Worm (Caenorhabditis elegans) whole organism, early embryonic: ENCODE results near the gene str-264.

Experiments used
- B0310.2 ChIP-seq: sonication (generic microtip); optimal IDR thresholded peaks from 2 replicates; lab custom pipeline; 2016; ENCODE audit warnings: mild to moderate bottlenecking, missing genetic modification characterization, missing compliant biosample characterization
- F13C5.2 ChIP-seq: sonication (generic microtip); optimal IDR thresholded peaks from 2 replicates; lab custom pipeline; 2017; ENCODE audit warnings: mild to moderate bottlenecking, missing genetic modification characterization, inconsistent platforms, missing compliant biosample characterization
- aly-1 ChIP-seq: sonication (generic microtip); optimal IDR thresholded peaks from 2 replicates; lab custom pipeline; 2016; ENCODE audit warnings: missing genetic modification characterization, missing compliant biosample characterization
- ama-1 ChIP-seq: fragments of 150-350 bp; optimal IDR thresholded peaks from 2 replicates; lab custom pipeline; 2014
- ceh-13 ChIP-seq: fragments of 200-800 bp; sonication (Bioruptor generic); optimal IDR thresholded peaks from 2 replicates; lab custom pipeline; 2018; ENCODE audit warnings: mild to moderate bottlenecking, missing genetic modification characterization, missing compliant biosample characterization
- ceh-36 ChIP-seq: sonication (generic microtip); optimal IDR thresholded peaks from 2 replicates; lab custom pipeline; 2016; ENCODE audit warnings: missing genetic modification characterization, inconsistent platforms, missing compliant biosample characterization
- ets-7 ChIP-seq: sonication (generic microtip); optimal IDR thresholded peaks from 2 replicates; lab custom pipeline; 2016; ENCODE audit warnings: missing genotype, missing genetic modification characterization, missing compliant biosample characterization
- flt-1 ChIP-seq: fragments of 200-800 bp; sonication (Bioruptor generic); IDR thresholded peaks from 2 replicates; pipeline ENCODE4 v1.3.6; 2022; ENCODE audit warnings: missing genetic modification characterization, missing compliant biosample characterization
- hmbx-1 ChIP-seq: sonication (generic microtip); optimal IDR thresholded peaks from 2 replicates; lab custom pipeline; 2016; ENCODE audit warnings: mild to moderate bottlenecking, missing genetic modification characterization, missing compliant biosample characterization
- scrt-1 ChIP-seq: fragments of 200-800 bp; sonication (Bioruptor generic); IDR thresholded peaks from 2 replicates; pipeline ENCODE4 v1.3.6; 2022; ENCODE audit warnings: missing genetic modification characterization, missing compliant biosample characterization
- sea-1 ChIP-seq: fragments of 200-800 bp; sonication (Bioruptor generic); conservative IDR thresholded peaks from 2 replicates; pipeline ENCODE4 v1.3.6; 2022; ENCODE audit warnings: missing genetic modification characterization, missing compliant biosample characterization
- tbx-11 ChIP-seq: fragments of 200-800 bp; sonication (Bioruptor generic); IDR thresholded peaks from 2 replicates; pipeline ENCODE4 v1.3.6; 2022; ENCODE audit warnings: missing genetic modification characterization, missing compliant biosample characterization
- tbx-37 ChIP-seq: fragments of 200-800 bp; sonication (Bioruptor generic); conservative IDR thresholded peaks from 2 replicates; pipeline ENCODE4 v1.3.6; 2022; ENCODE audit warnings: missing genetic modification reagents, missing genetic modification characterization, missing compliant biosample characterization

ce11 chrV:15448408-15448807 lies 44.0 kb downstream of the str-264 start, which contains the start of gene T26H5.4:
- TF ChIP-seq tbx-37 (GFP tag; lab: Robert Waterston, UW) = no peak
- no peak for TF ChIP-seq ceh-13
- TF ChIP-seq flt-1 (GFP tag; lab: Robert Waterston, UW) = no peak
- no peak for TF ChIP-seq B0310.2 (tag; lab: Kevin White, UChicago)
- no peak for TF ChIP-seq tbx-11
- TF ChIP-seq ets-7 (tag; lab: Kevin White, UChicago) = no peak
- no peak for TF ChIP-seq ama-1 (lab: Kevin White, UChicago)
- TF ChIP-seq hmbx-1 (tag; lab: Kevin White, UChicago) = no peak
- TF ChIP-seq ceh-36 (tag; lab: Kevin White, UChicago) = no peak
- TF ChIP-seq scrt-1 (GFP tag; lab: Robert Waterston, UW) = no peak
- no peak for TF ChIP-seq sea-1 (GFP tag; lab: Robert Waterston, UW)
- no peak for TF ChIP-seq F13C5.2
- TF ChIP-seq aly-1 (tag; lab: Kevin White, UChicago) = no peak
